Fruit fly (Drosophila melanogaster) whole organism: ENCODE results near the gene ATPsynepsilonL.

ENCODE experiments used
- CG8478 ChIP-seq: fragments of >200 bp; optimal IDR thresholded peaks from 2 replicates; lab custom pipeline; 2018; ENCODE audit warnings: inconsistent platforms
- EcR ChIP-seq, 2 experiments: fragments of >200 bp; optimal IDR thresholded peaks; 2 replicates each; lab custom pipeline; 2017; ENCODE audit warnings: missing biosample characterization in 2 of 2, missing genetic modification characterization in 2 of 2, missing genetic modification reagents in 2 of 2
- psq ChIP-seq: fragments of >200 bp; optimal IDR thresholded peaks from 2 replicates; lab custom pipeline; 2017

DNA sequence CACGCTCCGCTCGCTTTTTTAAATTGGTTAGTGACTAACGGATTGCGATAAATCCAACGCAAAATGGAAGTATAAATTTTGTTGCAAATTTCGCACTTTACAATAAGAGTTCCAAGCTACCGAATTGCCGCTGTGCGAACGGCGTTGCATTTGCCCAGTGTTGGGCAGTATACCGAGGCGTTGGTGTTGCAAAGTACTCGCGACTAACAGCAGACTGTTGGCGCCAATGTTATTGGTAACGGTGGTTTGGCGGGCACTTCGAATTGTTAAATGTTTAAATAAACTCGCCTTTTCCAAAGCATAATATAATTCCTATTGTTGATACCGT lies 12.7 kb downstream of the ATPsynepsilonL start:
- no peak for TF ChIP-seq EcR (GFP tag; optimal IDR thresholded peaks at IDR 0.05; lab: Kevin White, UChicago)
- TF ChIP-seq CG8478 (lab: Kevin White, UChicago): no peak
- no peak for TF ChIP-seq psq
